Fruit fly (Drosophila melanogaster) whole organism, embryonic: ENCODE results near the gene CG16772.

Experiments
- Atf6 ChIP-seq: fragments of 200-800 bp; sonication (Bioruptor generic); IDR thresholded peaks from 2 replicates; pipeline ENCODE4 v1.3.6; 2022; ENCODE audit warnings: missing biosample characterization, missing genetic modification characterization
- BEAF-32 ChIP-seq: fragments of 200-800 bp; sonication (Bioruptor generic); optimal IDR thresholded peaks from 3 replicates; lab custom pipeline; 2017; ENCODE audit warnings: missing biosample characterization, missing genetic modification characterization, mild to moderate bottlenecking, moderate library complexity, missing genetic modification reagents
- C15 ChIP-seq: fragments of 200-800 bp; sonication (Bioruptor generic); IDR thresholded peaks from 3 replicates; pipeline ENCODE4 v1.3.6; 2022; ENCODE audit warnings: missing biosample characterization, missing genetic modification characterization
- CG13775 ChIP-seq: fragments of 200-800 bp; sonication (Bioruptor generic); optimal IDR thresholded peaks from 3 replicates; lab custom pipeline; 2017; ENCODE audit warnings: missing biosample characterization, mild to moderate bottlenecking, missing genetic modification characterization
- CG1529 ChIP-seq: fragments of 200-800 bp; sonication (Bioruptor generic); optimal IDR thresholded peaks from 3 replicates; lab custom pipeline; 2018; ENCODE audit warnings: missing biosample characterization, missing genetic modification characterization
- CG17361 ChIP-seq: fragments of 200-800 bp; sonication (Bioruptor generic); IDR thresholded peaks from 3 replicates; pipeline ENCODE4 v1.3.6; 2022; ENCODE audit warnings: missing biosample characterization, missing genetic modification characterization
- CG2889 ChIP-seq: fragments of 200-800 bp; sonication (Bioruptor generic); IDR thresholded peaks from 3 replicates; pipeline ENCODE4 v1.3.6; 2022; ENCODE audit warnings: missing biosample characterization, missing genetic modification characterization
- CG30020 ChIP-seq: fragments of 200-800 bp; optimal IDR thresholded peaks from 2 replicates; lab custom pipeline; 2019; ENCODE audit warnings: missing biosample characterization, mild to moderate bottlenecking, missing genetic modification characterization, moderate library complexity
- CG32772 ChIP-seq: fragments of 200-800 bp; sonication (Bioruptor generic); IDR thresholded peaks from 2 replicates; pipeline ENCODE4 v1.3.6; 2022; ENCODE audit warnings: missing biosample characterization, missing genetic modification characterization
- CG3281 ChIP-seq: fragments of 200-800 bp; sonication (Bioruptor generic); optimal IDR thresholded peaks from 3 replicates; lab custom pipeline; 2017; ENCODE audit warnings: missing biosample characterization, mild to moderate bottlenecking, missing genetic modification characterization
- CG42726 ChIP-seq: fragments of 200-800 bp; sonication (Bioruptor generic); IDR thresholded peaks from 2 replicates; pipeline ENCODE4 v1.3.6; 2022; ENCODE audit warnings: missing biosample characterization, missing genetic modification characterization; ENCODE audit not compliant: partially characterized antibody
- CG4360 ChIP-seq: fragments of 200-800 bp; sonication (Bioruptor generic); IDR thresholded peaks from 2 replicates; pipeline ENCODE4 v1.3.6; 2022; ENCODE audit warnings: missing biosample characterization, missing genetic modification characterization
- CG7745 ChIP-seq: fragments of 200-800 bp; sonication (Bioruptor generic); optimal IDR thresholded peaks from 2 replicates; lab custom pipeline; 2018; ENCODE audit warnings: missing biosample characterization, mild to moderate bottlenecking, missing genetic modification characterization, moderate library complexity
- CG7928 ChIP-seq: fragments of 200-800 bp; sonication (Bioruptor generic); optimal IDR thresholded peaks from 2 replicates; lab custom pipeline; 2017; ENCODE audit warnings: missing biosample characterization, mild to moderate bottlenecking, missing genetic modification characterization
- CG7987 ChIP-seq: fragments of 200-800 bp; sonication (Bioruptor generic); optimal IDR thresholded peaks from 2 replicates; lab custom pipeline; 2018; ENCODE audit warnings: missing biosample characterization, mild to moderate bottlenecking, missing genetic modification characterization, moderate library complexity
- CG8089 ChIP-seq: fragments of 200-800 bp; sonication (Bioruptor generic); optimal IDR thresholded peaks from 3 replicates; lab custom pipeline; 2016; ENCODE audit warnings: missing biosample characterization, missing genetic modification characterization
- CG9215 ChIP-seq: fragments of 200-800 bp; sonication (Bioruptor generic); IDR thresholded peaks from 2 replicates; pipeline ENCODE4 v1.3.6; 2022; ENCODE audit warnings: missing biosample characterization, missing genetic modification characterization
- CG9437 ChIP-seq: fragments of 200-800 bp; sonication (Bioruptor generic); optimal IDR thresholded peaks from 2 replicates; lab custom pipeline; 2018; ENCODE audit warnings: missing biosample characterization, mild to moderate bottlenecking, missing genetic modification characterization
- CG9876 ChIP-seq: fragments of 200-800 bp; sonication (Bioruptor generic); optimal IDR thresholded peaks from 2 replicates; lab custom pipeline; 2016; ENCODE audit warnings: missing biosample characterization, missing genetic modification characterization
- Doc2 ChIP-seq: fragments of 200-800 bp; sonication (Bioruptor generic); IDR thresholded peaks from 2 replicates; pipeline ENCODE4 v1.3.6; 2022; ENCODE audit warnings: missing biosample characterization, missing genetic modification characterization
- H2.0 ChIP-seq: fragments of 200-800 bp; sonication (Bioruptor generic); IDR thresholded peaks from 2 replicates; pipeline ENCODE4 v1.3.6; 2022; ENCODE audit warnings: missing biosample characterization, missing genetic modification characterization
- Hey ChIP-seq: fragments of 200-800 bp; sonication (Bioruptor generic); optimal IDR thresholded peaks from 3 replicates; lab custom pipeline; 2018; ENCODE audit warnings: missing biosample characterization, mild to moderate bottlenecking, missing genetic modification characterization
- Hmx ChIP-seq: fragments of 200-800 bp; sonication (Bioruptor generic); optimal IDR thresholded peaks from 2 replicates; lab custom pipeline; 2016; ENCODE audit warnings: missing biosample characterization, missing genetic modification characterization
- Hr78 ChIP-seq, 2 experiments: fragments of 200-800 bp in 1 of 2; fragments of >200 bp in 1 of 2; sonication (Bioruptor generic) in 1 of 2; optimal IDR thresholded peaks; 2 replicates each; lab custom pipeline; 2017 to 2019; ENCODE audit warnings: missing biosample characterization in 2 of 2, missing genetic modification characterization in 2 of 2, mild to moderate bottlenecking in 1 of 2, moderate library complexity in 1 of 2
- MESR4 ChIP-seq: fragments of 200-800 bp; sonication (Bioruptor generic); optimal IDR thresholded peaks from 2 replicates; lab custom pipeline; 2018; ENCODE audit warnings: missing biosample characterization, mild to moderate bottlenecking, missing genetic modification characterization, moderate library complexity
- Meics ChIP-seq: fragments of 200-800 bp; sonication (Bioruptor generic); optimal IDR thresholded peaks from 2 replicates; lab custom pipeline; 2017; ENCODE audit warnings: missing biosample characterization, mild to moderate bottlenecking, missing genetic modification characterization
- NFAT ChIP-seq: fragments of 200-800 bp; sonication (Bioruptor generic); IDR thresholded peaks from 2 replicates; pipeline ENCODE4 v1.3.6; 2022; ENCODE audit warnings: missing biosample characterization, missing genetic modification characterization
- Xbp1 ChIP-seq: fragments of 200-800 bp; sonication (Bioruptor generic); optimal IDR thresholded peaks from 3 replicates; lab custom pipeline; 2016; ENCODE audit warnings: missing biosample characterization, mild to moderate bottlenecking, missing genetic modification characterization
- ap ChIP-seq: fragments of 200-800 bp; sonication (Bioruptor generic); IDR thresholded peaks from 2 replicates; pipeline ENCODE4 v1.3.6; 2022; ENCODE audit warnings: missing biosample characterization, missing genetic modification characterization
- ato ChIP-seq: fragments of 200-800 bp; sonication (Bioruptor generic); IDR thresholded peaks from 2 replicates; pipeline ENCODE4 v1.3.6; 2022; ENCODE audit warnings: missing biosample characterization, missing genetic modification characterization; ENCODE audit not compliant: partially characterized antibody
- bigmax ChIP-seq: fragments of 200-800 bp; sonication (Bioruptor generic); optimal IDR thresholded peaks from 2 replicates; lab custom pipeline; 2018; ENCODE audit warnings: missing biosample characterization, mild to moderate bottlenecking, missing genetic modification characterization
- cg ChIP-seq: fragments of 200-800 bp; sonication (Bioruptor generic); optimal IDR thresholded peaks from 3 replicates; lab custom pipeline; 2019; ENCODE audit warnings: missing biosample characterization, mild to moderate bottlenecking, missing genetic modification characterization, moderate library complexity
- dysf ChIP-seq: fragments of 200-800 bp; sonication (Bioruptor generic); IDR thresholded peaks from 3 replicates; pipeline ENCODE4 v1.3.6; 2022; ENCODE audit warnings: missing biosample characterization, missing genetic modification characterization
- eve ChIP-seq, 2 experiments: fragments of >200 bp; optimal IDR thresholded peaks; 2 replicates each; lab custom pipeline; 2017; ENCODE audit warnings: missing biosample characterization in 2 of 2, missing genetic modification characterization in 2 of 2
- fd96Cb ChIP-seq: fragments of 200-800 bp; sonication (Bioruptor generic); optimal IDR thresholded peaks from 2 replicates; lab custom pipeline; 2018; ENCODE audit warnings: missing biosample characterization, mild to moderate bottlenecking, missing genetic modification characterization, moderate library complexity
- gce ChIP-seq: fragments of 200-800 bp; sonication (Bioruptor generic); IDR thresholded peaks from 3 replicates; pipeline ENCODE4 v1.3.6; 2022; ENCODE audit warnings: missing biosample characterization, missing genetic modification characterization
- gfzf ChIP-seq: fragments of 200-800 bp; sonication (Bioruptor generic); optimal IDR thresholded peaks from 2 replicates; lab custom pipeline; 2016; ENCODE audit warnings: missing biosample characterization, mild to moderate bottlenecking, missing genetic modification characterization, moderate library complexity
- hbn ChIP-seq: fragments of 200-800 bp; sonication (Bioruptor generic); IDR thresholded peaks from 2 replicates; pipeline ENCODE4 v1.3.6; 2022; ENCODE audit warnings: missing biosample characterization, missing genetic modification characterization; ENCODE audit not compliant: partially characterized antibody
- ind ChIP-seq: fragments of 200-800 bp; sonication (Bioruptor generic); optimal IDR thresholded peaks from 3 replicates; lab custom pipeline; 2016; ENCODE audit warnings: missing biosample characterization, missing genetic modification characterization
- kah ChIP-seq: fragments of 200-800 bp; sonication (Bioruptor generic); optimal IDR thresholded peaks from 2 replicates; lab custom pipeline; 2018; ENCODE audit warnings: missing biosample characterization, mild to moderate bottlenecking, missing genetic modification characterization
- knrl ChIP-seq: fragments of 200-800 bp; sonication (Bioruptor generic); IDR thresholded peaks from 3 replicates; pipeline ENCODE4 v1.3.6; 2022; ENCODE audit warnings: missing biosample characterization, missing genetic modification characterization; ENCODE audit not compliant: partially characterized antibody
- odd ChIP-seq: fragments of 200-800 bp; sonication (Bioruptor generic); optimal IDR thresholded peaks from 2 replicates; lab custom pipeline; 2017; ENCODE audit warnings: missing biosample characterization, mild to moderate bottlenecking, missing genetic modification characterization
- peb ChIP-seq: fragments of 200-800 bp; sonication (Bioruptor generic); IDR thresholded peaks from 2 replicates; pipeline ENCODE4 v1.3.6; 2022; ENCODE audit warnings: missing biosample characterization, missing genetic modification characterization
- pho ChIP-seq: fragments of 200-800 bp; sonication (Bioruptor generic); optimal IDR thresholded peaks from 2 replicates; lab custom pipeline; 2016; ENCODE audit warnings: missing biosample characterization, missing genetic modification characterization
- run ChIP-seq: fragments of 200-800 bp; sonication (Bioruptor generic); optimal IDR thresholded peaks from 3 replicates; lab custom pipeline; 2018; ENCODE audit warnings: missing biosample characterization, mild to moderate bottlenecking, missing genetic modification characterization
- sd ChIP-seq: fragments of 200-800 bp; sonication (Bioruptor generic); optimal IDR thresholded peaks from 3 replicates; lab custom pipeline; 2018; ENCODE audit warnings: missing biosample characterization, mild to moderate bottlenecking, missing genetic modification characterization, moderate library complexity
- seq ChIP-seq: fragments of 200-800 bp; sonication (Bioruptor generic); IDR thresholded peaks from 2 replicates; pipeline ENCODE4 v1.3.6; 2022; ENCODE audit warnings: missing biosample characterization, missing genetic modification characterization
- sug ChIP-seq: fragments of 200-800 bp; optimal IDR thresholded peaks from 2 replicates; lab custom pipeline; 2019; ENCODE audit warnings: missing biosample characterization, mild to moderate bottlenecking, missing genetic modification characterization, moderate library complexity
- tin ChIP-seq: fragments of 200-800 bp; sonication (Bioruptor generic); optimal IDR thresholded peaks from 3 replicates; lab custom pipeline; 2016; ENCODE audit warnings: missing biosample characterization, missing genetic modification characterization
- toy ChIP-seq: fragments of 200-800 bp; sonication (Bioruptor generic); IDR thresholded peaks from 2 replicates; pipeline ENCODE4 v1.3.6; 2022; ENCODE audit warnings: missing biosample characterization, missing genetic modification characterization
- zen ChIP-seq: fragments of 200-800 bp; sonication (Bioruptor generic); optimal IDR thresholded peaks from 3 replicates; lab custom pipeline; 2018; ENCODE audit warnings: missing biosample characterization, mild to moderate bottlenecking, missing genetic modification characterization, moderate library complexity
- zen2 ChIP-seq: fragments of 200-800 bp; sonication (Bioruptor generic); IDR thresholded peaks from 3 replicates; pipeline ENCODE4 v1.3.6; 2022; ENCODE audit warnings: missing biosample characterization, missing genetic modification characterization; ENCODE audit not compliant: partially characterized antibody

Gene CG16772

DNA sequence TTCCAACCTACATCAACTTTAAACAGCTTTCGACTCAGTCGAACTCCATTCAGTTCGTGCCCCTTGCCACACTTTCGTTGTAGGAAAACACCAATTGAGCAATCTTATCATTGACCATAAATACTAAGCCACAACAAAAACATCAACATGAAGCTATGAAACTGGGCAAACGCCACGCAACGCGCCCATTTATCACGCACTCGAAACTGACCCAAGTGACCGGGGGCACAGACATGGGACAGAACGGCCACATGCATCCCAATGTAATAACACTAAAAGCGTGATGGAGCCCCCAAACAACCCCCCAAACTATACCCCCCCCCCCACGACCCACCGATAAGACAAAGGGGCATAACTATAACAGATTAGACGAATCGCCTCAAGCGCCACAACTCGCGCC is 30.0 kb upstream of the CG16772 start (continued):
- TF ChIP-seq zen2 (GFP tag; lab: Robert Waterston, UW) (no peak), CG7987 (GFP tag; lab: Kevin White, UChicago) (peak; percentile 9), CG42726 (GFP tag; lab: Robert Waterston, UW) (no peak), run (tag; lab: Kevin White, UChicago) (no peak), CG13775 (no peak), CG9437 (GFP tag; lab: Kevin White, UChicago) (no peak), eve (GFP tag; optimal IDR thresholded peaks at IDR 0.05; lab: Kevin White, UChicago) (no peak), CG4360 (GFP tag; lab: Robert Waterston, UW) (0 out of 2 replicates have a peak, but pooled peaks have one; percentile 46), tin (GFP tag; lab: Kevin White, UChicago) (no peak), Atf6 (no peak), fd96Cb (tag; lab: Kevin White, UChicago) (no peak), CG3281 (GFP tag; lab: Kevin White, UChicago) (no peak), peb (GFP tag; lab: Robert Waterston, UW) (no peak), zen (tag; lab: Kevin White, UChicago) (no peak), CG9876 (no peak), BEAF-32 (GFP tag; lab: Kevin White, UChicago) (no peak), CG32772 (GFP tag; lab: Robert Waterston, UW) (no peak), CG9215 (GFP tag; lab: Robert Waterston, UW) (no peak), sd (tag; lab: Kevin White, UChicago) (peak; percentile 83), Meics (no peak), Xbp1 (GFP tag; lab: Kevin White, UChicago) (no peak), CG17361 (no peak), dysf (GFP tag; lab: Robert Waterston, UW) (no peak), ap (GFP tag; lab: Robert Waterston, UW) (no peak), bigmax (GFP tag; lab: Kevin White, UChicago) (no peak), sug (tag; lab: Kevin White, UChicago) (peak; percentile 59), ind (GFP tag; lab: Kevin White, UChicago) (no peak), C15 (GFP tag; lab: Robert Waterston, UW) (no peak), H2.0 (GFP tag; lab: Robert Waterston, UW) (no peak), Hey (tag; lab: Kevin White, UChicago) (peak; percentile 1), CG2889 (GFP tag; lab: Robert Waterston, UW) (no peak), ato (GFP tag; lab: Robert Waterston, UW) (no peak), gce (GFP tag; lab: Robert Waterston, UW) (no peak), CG1529 (GFP tag; lab: Kevin White, UChicago) (no peak), hbn (GFP tag; lab: Robert Waterston, UW) (no peak), Doc2 (GFP tag; lab: Robert Waterston, UW) (no peak), CG7928 (GFP tag; lab: Kevin White, UChicago) (no peak), gfzf (GFP tag; lab: Kevin White, UChicago) (no peak), CG30020 (tag; lab: Kevin White, UChicago) (no peak), cg (GFP tag; lab: Kevin White, UChicago) (no peak), seq (GFP tag; lab: Robert Waterston, UW) (no peak), odd (no peak), kah (GFP tag; lab: Kevin White, UChicago) (no peak), toy (GFP tag; lab: Robert Waterston, UW) (no peak), knrl (GFP tag; lab: Robert Waterston, UW) (no peak), Hr78 (GFP tag; optimal IDR thresholded peaks at IDR 0.05; lab: Kevin White, UChicago) (peak in 1 of 2 experiments; percentile 99), CG8089 (GFP tag; lab: Kevin White, UChicago) (no peak), NFAT (no peak), MESR4 (no peak), pho (GFP tag; lab: Kevin White, UChicago) (no peak), CG7745 (no peak), Hmx (GFP tag; lab: Kevin White, UChicago) (no peak)
